Worm (Caenorhabditis elegans): ENCODE results near the gene C18E9.9.

DNA sequence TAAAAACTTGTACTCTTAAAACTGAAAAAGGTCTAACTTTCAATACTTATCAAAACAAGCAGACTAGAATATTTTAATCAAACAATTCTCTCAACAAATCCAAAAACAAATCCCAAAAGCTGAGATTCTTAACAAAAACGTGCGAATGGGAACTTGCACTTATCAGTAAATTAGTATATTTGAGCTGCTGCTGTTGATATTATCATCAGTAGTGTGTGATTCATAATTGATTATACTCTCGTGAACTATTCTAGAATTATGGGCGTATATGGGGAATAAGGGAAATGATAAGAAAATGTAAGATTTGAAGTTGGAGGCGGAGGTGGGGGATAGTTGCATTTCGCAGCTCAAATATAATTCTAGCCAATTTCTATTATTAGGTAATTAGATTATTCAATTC lies 24.8 kb upstream of the C18E9.9 start:
- no peak for TF ChIP-seq elt-1 (tag; optimal IDR thresholded peaks at IDR 0.05; ENCODE audit: borderline replicate concordance, insufficient read depth)
- no peak for TF ChIP-seq ces-1 (GFP tag; optimal IDR thresholded peaks at IDR 0.05)
- TF ChIP-seq blmp-1 (tag; optimal IDR thresholded peaks at IDR 0.05), result no peak
- no peak for TF ChIP-seq hlh-1 (tag; optimal IDR thresholded peaks at IDR 0.05)
- no peak for TF ChIP-seq nhr-12 (tag; optimal IDR thresholded peaks at IDR 0.05)
- no peak for TF ChIP-seq snpc-4 (tag; optimal IDR thresholded peaks at IDR 0.05)
- TF ChIP-seq unc-62 (GFP tag; optimal IDR thresholded peaks at IDR 0.05), result no peak
- TF ChIP-seq elt-3 (tag; optimal IDR thresholded peaks at IDR 0.05), result no peak
- no peak for TF ChIP-seq mep-1 (tag; optimal IDR thresholded peaks at IDR 0.05)
